Worm (Caenorhabditis elegans): Measurements from ENCODE around the gene irld-25.

irld-25 gene

DNA sequence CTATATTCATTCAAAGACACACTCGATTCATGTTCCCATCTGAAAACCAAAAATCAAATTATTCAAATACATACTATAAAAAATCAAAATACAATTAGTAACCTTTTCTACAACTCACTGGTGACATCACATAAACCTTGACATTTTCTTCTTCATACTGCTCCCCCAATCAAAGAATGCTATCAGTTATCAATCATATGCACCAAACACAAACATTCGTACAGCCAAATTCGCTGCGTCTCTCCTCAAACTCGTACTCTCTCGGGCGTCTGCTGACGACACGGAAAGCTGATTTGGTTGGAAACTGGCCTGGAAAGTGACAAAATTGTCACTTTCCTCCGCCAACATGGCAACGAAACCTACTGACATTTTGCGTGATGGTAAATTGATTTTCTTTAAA is 29.1 kb upstream of the irld-25 start, which contains the start of gene plc-2 (continued):
- TF ChIP-seq hlh-30 (tag; optimal IDR thresholded peaks at IDR 0.05; ENCODE audit: insufficient read depth) (peak; percentile 44), mep-1 (tag; optimal IDR thresholded peaks at IDR 0.05) (peak; percentile 13), R02D3.7 (tag; optimal IDR thresholded peaks at IDR 0.05) (no peak), rbr-2 (tag; optimal IDR thresholded peaks at IDR 0.05) (no peak), F44E2.7 (GFP tag; IDR thresholded peaks at IDR 0.05) (no peak), nhr-48 (tag; optimal IDR thresholded peaks at IDR 0.05) (no peak), hmg-1.1 (GFP tag; IDR thresholded peaks at IDR 0.05) (no peak), vab-7 (GFP tag; IDR thresholded peaks at IDR 0.05) (no peak), cey-2 (tag; optimal IDR thresholded peaks at IDR 0.05; ENCODE audit: borderline replicate concordance, insufficient read depth) (no peak), Y75B8A.6 (GFP tag; IDR thresholded peaks at IDR 0.05) (no peak), ces-1 (GFP tag; optimal IDR thresholded peaks at IDR 0.05) (no peak), nhr-237 (tag; optimal IDR thresholded peaks at IDR 0.05) (no peak), ceh-20 (GFP tag; IDR thresholded peaks at IDR 0.05) (no peak), gei-8 (GFP tag; optimal IDR thresholded peaks at IDR 0.05) (no peak), nhr-25 (tag; optimal IDR thresholded peaks at IDR 0.05; ENCODE audit: borderline replicate concordance, insufficient read depth) (no peak), nhr-11 (tag; optimal IDR thresholded peaks at IDR 0.05) (no peak), egl-27 (tag; optimal IDR thresholded peaks at IDR 0.05) (no peak), lin-39 (tag; optimal IDR thresholded peaks at IDR 0.05) (no peak)

ce11 chrV:15193909-15194308 is 27.5 kb upstream of the irld-25 start, which contains the start of gene Y75B12B.13:
Gene Y75B12B.13, minus strand, starts transcription at chrV:15194009.
- TF ChIP-seq vab-7 (GFP tag; IDR thresholded peaks at IDR 0.05) (no peak), nhr-42 (GFP tag; IDR thresholded peaks at IDR 0.05) (no peak), dmd-6 (GFP tag; IDR thresholded peaks at IDR 0.05) (no peak), D1046.2 (GFP tag; IDR thresholded peaks at IDR 0.05) (no peak), T20F7.1 (GFP tag; optimal IDR thresholded peaks at IDR 0.05) (no peak), ceh-28 (tag; optimal IDR thresholded peaks at IDR 0.05) (no peak), unc-39 (tag; optimal IDR thresholded peaks at IDR 0.05) (no peak), nhr-28 (tag; optimal IDR thresholded peaks at IDR 0.05) (no peak), zip-11 (GFP tag; IDR thresholded peaks at IDR 0.05) (no peak), lin-38 (GFP tag; IDR thresholded peaks at IDR 0.05) (no peak), madf-9 (GFP tag; conservative IDR thresholded peaks at IDR 0.05) (no peak), duxl-1 (tag; optimal IDR thresholded peaks at IDR 0.05; ENCODE audit: poor library complexity) (no peak), daf-8 (GFP tag; IDR thresholded peaks at IDR 0.05) (no peak), R02D3.7 (tag; optimal IDR thresholded peaks at IDR 0.05) (no peak), F10B5.3 (tag; optimal IDR thresholded peaks at IDR 0.05) (no peak), ces-1 (GFP tag; optimal IDR thresholded peaks at IDR 0.05) (no peak)

- TF ChIP-seq spr-3 (GFP tag; optimal IDR thresholded peaks at IDR 0.05): no peak
- no peak for TF ChIP-seq tag-97 (GFP tag; IDR thresholded peaks at IDR 0.05)
- no peak for TF ChIP-seq duxl-1 (tag; optimal IDR thresholded peaks at IDR 0.05; ENCODE audit: poor library complexity)
- no peak for TF ChIP-seq nhr-11 (tag; optimal IDR thresholded peaks at IDR 0.05)
- TF ChIP-seq lin-1 (GFP tag; IDR thresholded peaks at IDR 0.05): no peak
- no peak for TF ChIP-seq F10B5.3 (tag; optimal IDR thresholded peaks at IDR 0.05)
- TF ChIP-seq lir-3 (tag; optimal IDR thresholded peaks at IDR 0.05): no peak
- no peak for TF ChIP-seq jun-1 (tag; optimal IDR thresholded peaks at IDR 0.05)
- TF ChIP-seq sdz-12 (GFP tag; optimal IDR thresholded peaks at IDR 0.05): no peak
- TF ChIP-seq aly-2 (tag; optimal IDR thresholded peaks at IDR 0.05): no peak
- TF ChIP-seq tra-1 (GFP tag; IDR thresholded peaks at IDR 0.05): no peak
- no peak for TF ChIP-seq ceh-20 (GFP tag; IDR thresholded peaks at IDR 0.05)
- no peak for TF ChIP-seq nhr-48 (tag; optimal IDR thresholded peaks at IDR 0.05)
Measured at ce11 chrV:15197955-15198354, 23.5 kb upstream of the irld-25 start, which contains the start of gene srw-1. Gene srw-1, plus strand, starts transcription at chrV:15198255.
